Worm (Caenorhabditis elegans): ENCODE data around the gene ndua-7.

ce11 chrII:13515813-13516212 lies 21.4 kb upstream of the ndua-7 start:
- TF ChIP-seq nhr-28 (tag; optimal IDR thresholded peaks at IDR 0.05) (no peak), nhr-12 (tag; optimal IDR thresholded peaks at IDR 0.05) (no peak), ztf-11 (tag; optimal IDR thresholded peaks at IDR 0.05) (no peak)
